Worm (Caenorhabditis elegans) whole organism, mixed stage, embryonic: ENCODE measurements around the gene Y61A9LA.7.
A peak's percentile ranks its signal among the peaks of the same experiment; 100 is the strongest.

ENCODE experiments used
- M03D4.4 ChIP-seq: sonication (generic microtip); optimal IDR thresholded peaks from 2 replicates; lab custom pipeline; 2017; ENCODE audit warnings: mild to moderate bottlenecking, missing genetic modification characterization, missing compliant biosample characterization
- bed-3 ChIP-seq: fragments of 200-800 bp; sonication (Bioruptor generic); optimal IDR thresholded peaks from 3 replicates; lab custom pipeline; 2018; ENCODE audit warnings: mild to moderate bottlenecking, missing genetic modification characterization, moderate library complexity, missing compliant biosample characterization
- blmp-1 ChIP-seq: fragments of 150-350 bp; optimal IDR thresholded peaks from 2 replicates; lab custom pipeline; 2014; ENCODE audit warnings: missing biosample characterization, missing genetic modification characterization
- ceh-43 ChIP-seq: fragments of 200-800 bp; sonication (Bioruptor generic); optimal IDR thresholded peaks from 2 replicates; lab custom pipeline; 2018; ENCODE audit warnings: mild to moderate bottlenecking, missing genetic modification characterization, moderate library complexity, missing compliant biosample characterization
- ceh-83 ChIP-seq: fragments of 200-800 bp; sonication (Bioruptor generic); optimal IDR thresholded peaks from 2 replicates; lab custom pipeline; 2018; ENCODE audit warnings: mild to moderate bottlenecking, missing genetic modification characterization, missing compliant biosample characterization
- ces-1 ChIP-seq: fragments of 150-350 bp; optimal IDR thresholded peaks from 2 replicates; lab custom pipeline; 2014; ENCODE audit warnings: missing biosample characterization, missing genetic modification reagents, missing genetic modification characterization
- cnd-1 ChIP-seq: fragments of 200-800 bp; sonication (Bioruptor generic); optimal IDR thresholded peaks from 2 replicates; lab custom pipeline; 2018; ENCODE audit warnings: mild to moderate bottlenecking, missing genetic modification characterization, missing compliant biosample characterization
- drap-1 ChIP-seq: fragments of 200-800 bp; sonication (Bioruptor generic); optimal IDR thresholded peaks from 3 replicates; lab custom pipeline; 2018; ENCODE audit warnings: mild to moderate bottlenecking, missing genetic modification characterization, missing compliant biosample characterization
- elt-1 ChIP-seq: sonication (generic microtip); optimal IDR thresholded peaks from 2 replicates; lab custom pipeline; 2017; ENCODE audit warnings: missing genetic modification characterization, mild to moderate bottlenecking, missing compliant biosample characterization, antibody characterized with exemption, moderate library complexity, borderline replicate concordance; ENCODE audit not compliant: insufficient read depth
- elt-3 ChIP-seq: fragments of 150-350 bp; optimal IDR thresholded peaks from 2 replicates; lab custom pipeline; 2014; ENCODE audit warnings: missing biosample characterization, missing genetic modification characterization
- ham-2 ChIP-seq: fragments of 200-800 bp; sonication (Bioruptor generic); optimal IDR thresholded peaks from 2 replicates; lab custom pipeline; 2018; ENCODE audit warnings: mild to moderate bottlenecking, missing genetic modification characterization, missing compliant biosample characterization
- lin-13 ChIP-seq: fragments of 150-350 bp; optimal IDR thresholded peaks from 2 replicates; lab custom pipeline; 2014; ENCODE audit warnings: missing biosample characterization, missing genetic modification characterization
- lin-32 ChIP-seq: fragments of 200-800 bp; sonication (Bioruptor generic); optimal IDR thresholded peaks from 2 replicates; lab custom pipeline; 2018; ENCODE audit warnings: mild to moderate bottlenecking, missing genetic modification characterization, missing compliant biosample characterization
- lsy-2 ChIP-seq: fragments of 150-350 bp; optimal IDR thresholded peaks from 2 replicates; lab custom pipeline; 2014; ENCODE audit warnings: missing biosample characterization, missing genetic modification characterization
- mab-5 ChIP-seq: fragments of 150-350 bp; optimal IDR thresholded peaks from 2 replicates; lab custom pipeline; 2014; ENCODE audit warnings: missing biosample characterization, missing genetic modification characterization
- mls-2 ChIP-seq: sonication (generic microtip); optimal IDR thresholded peaks from 2 replicates; lab custom pipeline; 2016; ENCODE audit warnings: mild to moderate bottlenecking, missing genetic modification characterization, moderate library complexity, missing compliant biosample characterization
- nhr-12 ChIP-seq: fragments of 150-350 bp; optimal IDR thresholded peaks from 2 replicates; lab custom pipeline; 2014; ENCODE audit warnings: missing biosample characterization, missing genetic modification characterization
- nhr-2 ChIP-seq: fragments of 150-350 bp; optimal IDR thresholded peaks from 2 replicates; lab custom pipeline; 2014; ENCODE audit warnings: missing biosample characterization, missing genetic modification characterization
- nhr-237 ChIP-seq: fragments of 150-350 bp; optimal IDR thresholded peaks from 2 replicates; lab custom pipeline; 2014; ENCODE audit warnings: missing biosample characterization, missing genetic modification characterization
- nhr-76 ChIP-seq: sonication (generic microtip); optimal IDR thresholded peaks from 2 replicates; lab custom pipeline; 2017; ENCODE audit warnings: missing biosample characterization, missing genetic modification characterization
- pha-4 ChIP-seq: fragments of 150-350 bp; optimal IDR thresholded peaks from 2 replicates; lab custom pipeline; 2018; ENCODE audit warnings: missing biosample characterization, missing genetic modification reagents, missing genetic modification characterization
- snpc-4 ChIP-seq: fragments of 150-350 bp; optimal IDR thresholded peaks from 2 replicates; lab custom pipeline; 2014; ENCODE audit warnings: missing biosample characterization, missing genetic modification characterization
- sptf-1 ChIP-seq: sonication (generic microtip); optimal IDR thresholded peaks from 2 replicates; lab custom pipeline; 2017; ENCODE audit warnings: mild to moderate bottlenecking, missing genetic modification characterization, moderate library complexity, missing compliant biosample characterization
- tbx-8 ChIP-seq: fragments of 200-800 bp; sonication (Bioruptor generic); optimal IDR thresholded peaks from 2 replicates; lab custom pipeline; 2018; ENCODE audit warnings: mild to moderate bottlenecking, missing genetic modification characterization, moderate library complexity, missing compliant biosample characterization
- unc-39 ChIP-seq: fragments of 150-350 bp; optimal IDR thresholded peaks from 2 replicates; lab custom pipeline; 2014; ENCODE audit warnings: missing biosample characterization, missing genetic modification characterization
- unc-62 ChIP-seq: fragments of 150-350 bp; optimal IDR thresholded peaks from 2 replicates; lab custom pipeline; 2014; ENCODE audit warnings: missing biosample characterization, missing genetic modification reagents, missing genetic modification characterization
- zip-8 ChIP-seq: fragments of 150-350 bp; optimal IDR thresholded peaks from 2 replicates; lab custom pipeline; 2014; ENCODE audit warnings: missing biosample characterization, missing genetic modification characterization
- ztf-11 ChIP-seq: fragments of 150-350 bp; optimal IDR thresholded peaks from 2 replicates; lab custom pipeline; 2014; ENCODE audit warnings: missing biosample characterization, missing genetic modification characterization

The Y61A9LA.7 gene

ce11 chrV:4546854-4547253, 12.7 kb downstream of the Y61A9LA.7 start:
- TF ChIP-seq cnd-1 (tag; lab: Kevin White, UChicago) (no peak), ceh-83 (GFP tag; lab: Kevin White, UChicago) (no peak), lin-32 (GFP tag; lab: Kevin White, UChicago) (no peak), elt-3 (tag; lab: Kevin White, UChicago) (no peak), sptf-1 (no peak), ztf-11 (tag; lab: Kevin White, UChicago) (no peak)

DNA sequence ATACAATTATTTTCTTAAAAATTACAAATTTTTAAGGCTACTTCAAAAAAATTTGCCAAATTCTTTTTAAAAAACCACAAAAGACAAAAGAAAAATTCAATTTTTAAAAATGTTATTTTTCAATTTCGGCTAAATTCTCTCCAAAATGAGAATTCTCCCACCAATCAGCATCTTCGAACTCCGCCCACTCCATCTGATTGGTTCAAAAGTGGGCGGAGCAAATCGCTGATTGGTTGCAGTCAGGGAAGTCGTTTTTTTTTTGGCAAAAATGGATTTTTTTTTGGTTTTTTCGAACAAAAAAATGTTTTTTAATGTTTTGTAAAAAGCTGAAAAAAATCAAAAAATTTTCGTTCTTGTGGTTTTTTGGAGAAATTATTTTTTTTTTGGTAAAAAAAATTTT, 19.7 kb downstream of the Y61A9LA.7 start:
- TF ChIP-seq ces-1 (no peak), pha-4 (tag; lab: Kevin White, UChicago) (no peak)
- TF ChIP-seq, all 35 proteins: peak for 0

DNA sequence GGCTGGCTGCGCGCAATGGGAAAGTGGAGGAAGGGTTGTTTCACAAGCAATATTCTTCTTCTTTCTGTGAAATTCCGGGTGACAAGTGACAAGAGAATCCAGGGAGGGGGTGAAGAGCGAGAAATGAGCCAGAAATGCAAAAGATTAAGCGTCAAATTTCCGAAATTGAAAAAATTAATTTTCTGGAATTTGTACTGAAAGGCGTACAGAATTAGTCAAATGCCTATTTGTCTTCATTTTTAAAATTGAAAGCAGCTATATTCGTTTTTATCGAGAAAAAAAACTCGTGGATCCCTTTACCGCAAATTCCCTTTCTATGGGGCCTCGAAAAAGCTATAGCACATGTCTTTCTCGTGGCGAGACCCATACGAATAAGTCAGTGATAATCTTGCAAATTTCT, 23.9 kb downstream of the Y61A9LA.7 start:
- TF ChIP-seq sptf-1 (peak; percentile 59), unc-39 (tag; lab: Kevin White, UChicago) (no peak)
- TF ChIP-seq, all 35 proteins: peak for 1

ce11 chrV:4527934-4528333, 31.7 kb downstream of the Y61A9LA.7 start:
- TF ChIP-seq zip-8 (tag; lab: Kevin White, UChicago) (peak; percentile 59), bed-3 (GFP tag; lab: Kevin White, UChicago) (no peak)

DNA sequence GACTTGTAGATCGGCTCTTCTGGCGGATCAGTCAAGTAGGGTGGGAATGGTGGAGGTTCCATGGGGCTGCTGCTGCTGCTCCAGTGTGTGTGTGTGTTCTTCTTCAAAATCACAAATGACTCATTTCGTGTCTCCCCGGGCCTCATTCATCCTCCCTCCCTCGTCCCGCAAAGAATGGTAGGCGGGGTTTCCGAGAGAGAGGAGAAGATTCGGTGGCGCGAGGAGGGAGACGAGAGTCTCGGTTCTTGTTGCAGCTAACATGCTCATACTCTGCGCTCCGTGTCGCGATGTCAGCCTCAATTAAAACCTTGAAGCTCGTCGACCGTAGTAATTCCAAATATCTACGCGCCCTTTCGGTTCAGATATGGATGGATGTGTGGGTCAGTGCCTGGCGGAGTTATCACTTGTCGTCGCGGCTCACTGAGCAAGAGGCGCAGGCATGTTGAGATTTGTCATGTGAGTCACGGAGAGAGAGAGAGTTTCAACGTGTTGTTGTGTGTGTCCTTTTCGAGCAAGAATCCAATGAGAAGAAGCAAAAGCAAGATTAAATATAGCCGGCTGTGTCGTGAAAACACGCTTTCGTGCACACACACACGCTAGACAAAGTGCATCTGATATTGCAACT, 32.7 kb downstream of the Y61A9LA.7 start:
- TF ChIP-seq lin-13 (tag; lab: Kevin White, UChicago) (no peak), zip-8 (tag; lab: Kevin White, UChicago) (no peak), mls-2 (tag; lab: Kevin White, UChicago) (peak; percentile 16), drap-1 (peak; percentile 6), elt-3 (tag; lab: Kevin White, UChicago) (no peak), pha-4 (tag; lab: Kevin White, UChicago) (no peak)

- no peak for TF ChIP-seq mab-5 (tag; lab: Kevin White, UChicago)
- peak; percentile 54 for TF ChIP-seq cnd-1 (tag; lab: Kevin White, UChicago)
- TF ChIP-seq unc-62 (GFP tag; lab: Kevin White, UChicago), result peak; percentile 47
- TF ChIP-seq elt-1 (tag; lab: Kevin White, UChicago), result no peak
- peak; percentile 43 for TF ChIP-seq zip-8 (tag; lab: Kevin White, UChicago)
- TF ChIP-seq nhr-2, result peak; percentile 97
Measured at ce11 chrV:4525512-4525911, 34.1 kb downstream of the Y61A9LA.7 start.

DNA sequence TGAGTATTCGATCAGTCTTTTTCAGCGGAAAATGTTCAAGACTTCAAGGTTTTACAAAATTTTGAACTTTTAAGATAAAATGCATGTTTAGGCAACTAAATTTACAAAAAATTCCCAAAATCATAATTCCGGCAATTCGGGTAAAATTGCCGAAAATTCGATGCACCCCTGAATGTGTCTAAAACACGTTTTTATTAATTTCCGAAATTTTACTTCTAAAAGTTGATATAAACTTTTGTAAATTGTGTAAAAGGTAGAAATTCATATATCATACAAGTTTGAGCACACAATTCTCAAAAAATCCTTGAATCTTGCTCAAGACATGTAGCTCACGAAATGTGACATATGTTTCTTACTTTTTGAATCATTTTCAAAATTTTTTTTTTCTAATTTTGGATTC, 34.5 kb downstream of the Y61A9LA.7 start:
- TF ChIP-seq tbx-8 (GFP tag; lab: Kevin White, UChicago) (no peak), sptf-1 (no peak), bed-3 (GFP tag; lab: Kevin White, UChicago) (no peak), ham-2 (no peak), elt-3 (tag; lab: Kevin White, UChicago) (no peak), cnd-1 (tag; lab: Kevin White, UChicago) (no peak), nhr-12 (tag; lab: Kevin White, UChicago) (no peak), pha-4 (tag; lab: Kevin White, UChicago) (no peak), lsy-2 (tag; lab: Kevin White, UChicago) (no peak), drap-1 (no peak), M03D4.4 (tag; lab: Kevin White, UChicago) (no peak), nhr-237 (tag; lab: Kevin White, UChicago) (no peak), nhr-76 (tag; lab: Kevin White, UChicago) (no peak), ceh-43 (GFP tag; lab: Kevin White, UChicago) (no peak), mls-2 (tag; lab: Kevin White, UChicago) (no peak), snpc-4 (no peak), blmp-1 (tag; lab: Kevin White, UChicago) (no peak)
